Fruit fly (Drosophila melanogaster): ENCODE data around the gene CG7084.

The CG7084 gene

DNA sequence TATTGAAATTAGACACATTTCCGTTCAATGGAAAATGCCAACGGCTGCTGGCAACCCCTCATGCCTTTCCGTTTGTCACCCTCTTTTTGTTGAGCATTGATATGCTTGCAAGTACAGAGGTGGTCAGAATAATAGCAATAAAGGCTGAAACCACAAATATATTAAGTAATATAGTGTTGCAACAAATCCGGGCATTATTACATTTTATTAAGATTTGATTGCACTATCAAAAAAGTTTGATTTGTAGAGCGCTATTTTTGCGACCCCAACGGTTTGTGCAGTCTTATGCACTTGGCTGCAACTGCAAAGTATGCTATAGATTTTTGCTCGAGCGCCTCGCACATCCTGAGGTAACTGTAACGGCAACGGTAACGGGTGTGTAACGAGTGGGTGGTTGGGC, 38.4 kb upstream of the CG7084 start (continued):
- peak; percentile 58 for TF ChIP-seq CG10267 (tag; optimal IDR thresholded peaks at IDR 0.05)
- no peak for TF ChIP-seq NfI (GFP tag; optimal IDR thresholded peaks at IDR 0.05)
- peak; percentile 47; the same call in 2 of the 3 replicates for TF ChIP-seq row (GFP tag; IDR thresholded peaks at IDR 0.05)
- TF ChIP-seq CG11093 (GFP tag; IDR thresholded peaks at IDR 0.05), result no peak
- TF ChIP-seq CG5245 (GFP tag; optimal IDR thresholded peaks at IDR 0.05), result no peak
- TF ChIP-seq Xrp1 (GFP tag; IDR thresholded peaks at IDR 0.05), result 0 out of 2 replicates have a peak, but pooled peaks have one; percentile 7
- peak; percentile 14 for TF ChIP-seq Asciz (GFP tag; optimal IDR thresholded peaks at IDR 0.05)
- TF ChIP-seq pzg (GFP tag; optimal IDR thresholded peaks at IDR 0.05), result no peak
- TF ChIP-seq inv (GFP tag; IDR thresholded peaks at IDR 0.05; ENCODE audit: partially characterized antibody), result no peak
- peak; percentile 67; the same call in 1 of the 2 replicates for TF ChIP-seq chm (GFP tag; IDR thresholded peaks at IDR 0.05)
- no peak for TF ChIP-seq B-H1 (GFP tag; IDR thresholded peaks at IDR 0.05)
- no peak for TF ChIP-seq wek (GFP tag; optimal IDR thresholded peaks at IDR 0.05)
- TF ChIP-seq CG12104 (GFP tag; optimal IDR thresholded peaks at IDR 0.05), result no peak
- TF ChIP-seq CG18619 (GFP tag; optimal IDR thresholded peaks at IDR 0.05), result no peak
- no peak for TF ChIP-seq p53 (GFP tag; optimal IDR thresholded peaks at IDR 0.05)
- no peak for TF ChIP-seq Bdp1 (GFP tag; optimal IDR thresholded peaks at IDR 0.05)
- TF ChIP-seq CG17912 (GFP tag; optimal IDR thresholded peaks at IDR 0.05), result no peak
- TF ChIP-seq ewg (GFP tag; optimal IDR thresholded peaks at IDR 0.05), result peak; percentile 14
- TF ChIP-seq lbe (GFP tag; optimal IDR thresholded peaks at IDR 0.05), result no peak
- peak; percentile 36; the same call in 1 of the 2 replicates for TF ChIP-seq ranshi (GFP tag; IDR thresholded peaks at IDR 0.05)
- no peak for TF ChIP-seq Vsx1 (GFP tag; optimal IDR thresholded peaks at IDR 0.05)
- no peak for TF ChIP-seq yki (optimal IDR thresholded peaks at IDR 0.05)
- TF ChIP-seq Dref (GFP tag; IDR thresholded peaks at IDR 0.05), result no peak
- peak; percentile 28 for TF ChIP-seq CG2875 (GFP tag; optimal IDR thresholded peaks at IDR 0.05)
- TF ChIP-seq exex (tag; optimal IDR thresholded peaks at IDR 0.05), result no peak
- TF ChIP-seq Lpt (GFP tag; optimal IDR thresholded peaks at IDR 0.05), result no peak
- no peak for TF ChIP-seq CG1792 (GFP tag; optimal IDR thresholded peaks at IDR 0.05)
- TF ChIP-seq gsb (GFP tag; IDR thresholded peaks at IDR 0.05), result no peak
- peak; percentile 5 for TF ChIP-seq tap (tag; optimal IDR thresholded peaks at IDR 0.05)
- TF ChIP-seq scrt (GFP tag; optimal IDR thresholded peaks at IDR 0.05), result no peak
- TF ChIP-seq Hr78 (GFP tag; optimal IDR thresholded peaks at IDR 0.05), result no peak
- no peak for TF ChIP-seq YL-1 (GFP tag; optimal IDR thresholded peaks at IDR 0.05)
- TF ChIP-seq CG12391 (tag; optimal IDR thresholded peaks at IDR 0.05), result peak; percentile 62
- no peak for TF ChIP-seq twi (tag; optimal IDR thresholded peaks at IDR 0.05)
- no peak for TF ChIP-seq CG11560 (tag; IDR thresholded peaks at IDR 0.05)
- TF ChIP-seq klu (GFP tag; IDR thresholded peaks at IDR 0.05), result no peak
- no peak for TF ChIP-seq CG34224 (GFP tag; IDR thresholded peaks at IDR 0.05; ENCODE audit: partially characterized antibody)
- no peak for TF ChIP-seq jing (GFP tag; optimal IDR thresholded peaks at IDR 0.05)
- no peak for TF ChIP-seq Lim3 (GFP tag; IDR thresholded peaks at IDR 0.05)
- TF ChIP-seq onecut (GFP tag; IDR thresholded peaks at IDR 0.05), result no peak
- no peak for TF ChIP-seq HmgD (GFP tag; optimal IDR thresholded peaks at IDR 0.05)
- TF ChIP-seq hbn (GFP tag; IDR thresholded peaks at IDR 0.05; ENCODE audit: partially characterized antibody), result no peak
- TF ChIP-seq mam (GFP tag; optimal IDR thresholded peaks at IDR 0.05), result no peak
- no peak for TF ChIP-seq stc (GFP tag; IDR thresholded peaks at IDR 0.05)
- no peak for TF ChIP-seq CG11398 (GFP tag; optimal IDR thresholded peaks at IDR 0.05)
- TF ChIP-seq CG10543 (GFP tag; optimal IDR thresholded peaks at IDR 0.05), result no peak
- no peak for TF ChIP-seq CG8281 (tag; optimal IDR thresholded peaks at IDR 0.05)
- TF ChIP-seq luna (GFP tag; optimal IDR thresholded peaks at IDR 0.05), result no peak
- no peak for TF ChIP-seq Poxn (GFP tag; IDR thresholded peaks at IDR 0.05)
- peak; percentile 2 for TF ChIP-seq chn (GFP tag; optimal IDR thresholded peaks at IDR 0.05)
- TF ChIP-seq CG4820 (GFP tag; optimal IDR thresholded peaks at IDR 0.05), result peak; percentile 39
- no peak for TF ChIP-seq CG14441 (GFP tag; IDR thresholded peaks at IDR 0.05)

Measured in whole organism, embryonic.